Fruit fly (Drosophila melanogaster) whole organism, prepupa: ENCODE results near the gene Pex11c.
A peak's percentile ranks its signal among the peaks of the same experiment; 100 is the strongest.

ENCODE experiments used
- Eip93F ChIP-seq: fragments of 200-800 bp; sonication (Bioruptor generic); optimal IDR thresholded peaks from 2 replicates; lab custom pipeline; 2016; ENCODE audit warnings: missing biosample characterization, mild to moderate bottlenecking, missing genetic modification characterization
- Sox102F ChIP-seq: fragments of 200-800 bp; sonication (Bioruptor generic); optimal IDR thresholded peaks from 2 replicates; lab custom pipeline; 2016; ENCODE audit warnings: missing biosample characterization, mild to moderate bottlenecking, missing genetic modification characterization
- ss ChIP-seq, 2 experiments: fragments of 200-800 bp; sonication (Bioruptor generic); optimal IDR thresholded peaks; 2 replicates in 1 of 2; 3 replicates in 1 of 2; lab custom pipeline; 2017 to 2018; ENCODE audit warnings: mild to moderate bottlenecking in 2 of 2, missing biosample characterization in 2 of 2, missing genetic modification characterization in 2 of 2, moderate library complexity in 1 of 2

DNA sequence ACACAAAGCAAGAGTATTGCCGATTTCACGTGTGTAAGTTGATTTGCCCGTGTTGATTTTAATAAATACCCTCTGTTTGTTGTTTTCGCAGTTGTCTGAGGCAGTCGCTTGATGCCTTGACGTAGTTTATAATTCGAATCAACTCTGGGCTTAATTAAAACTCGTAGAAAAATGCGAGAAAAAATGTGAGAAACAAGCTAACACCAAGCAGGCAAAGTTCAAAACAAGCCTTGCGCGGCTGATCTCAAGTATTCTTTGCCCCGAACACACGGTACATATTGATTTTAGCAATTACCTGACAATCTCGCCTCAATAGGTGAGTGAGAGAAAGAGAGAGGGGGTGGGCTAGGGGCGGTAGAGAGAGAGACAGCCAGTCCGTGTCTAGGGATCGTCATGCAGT, 32.9 kb upstream of the Pex11c start:
- peak in 1 of 2 experiments; percentile 23 for TF ChIP-seq ss (GFP tag; optimal IDR thresholded peaks at IDR 0.05; lab: Kevin White, UChicago)
- no peak for TF ChIP-seq Sox102F
- no peak for TF ChIP-seq Eip93F (GFP tag; lab: Kevin White, UChicago)
